Worm (Caenorhabditis elegans): ENCODE data around the gene C01G10.7.

- TF ChIP-seq pag-3 (tag; optimal IDR thresholded peaks at IDR 0.05; ENCODE audit: borderline replicate concordance, insufficient read depth) (no peak), nhr-90 (tag; optimal IDR thresholded peaks at IDR 0.05; ENCODE audit: poor library complexity) (no peak), C34B4.2 (tag; optimal IDR thresholded peaks at IDR 0.05) (no peak), lsy-2 (tag; optimal IDR thresholded peaks at IDR 0.05) (no peak), ztf-4 (tag; optimal IDR thresholded peaks at IDR 0.05) (no peak)
Observed at ce11 chrV:15088613-15089012, 3.1 kb downstream of the C01G10.7 start, which contains the start of gene C01G10.18.

Data from whole organism, L1 larva.